Worm (Caenorhabditis elegans): ENCODE data around the gene adr-2.

DNA sequence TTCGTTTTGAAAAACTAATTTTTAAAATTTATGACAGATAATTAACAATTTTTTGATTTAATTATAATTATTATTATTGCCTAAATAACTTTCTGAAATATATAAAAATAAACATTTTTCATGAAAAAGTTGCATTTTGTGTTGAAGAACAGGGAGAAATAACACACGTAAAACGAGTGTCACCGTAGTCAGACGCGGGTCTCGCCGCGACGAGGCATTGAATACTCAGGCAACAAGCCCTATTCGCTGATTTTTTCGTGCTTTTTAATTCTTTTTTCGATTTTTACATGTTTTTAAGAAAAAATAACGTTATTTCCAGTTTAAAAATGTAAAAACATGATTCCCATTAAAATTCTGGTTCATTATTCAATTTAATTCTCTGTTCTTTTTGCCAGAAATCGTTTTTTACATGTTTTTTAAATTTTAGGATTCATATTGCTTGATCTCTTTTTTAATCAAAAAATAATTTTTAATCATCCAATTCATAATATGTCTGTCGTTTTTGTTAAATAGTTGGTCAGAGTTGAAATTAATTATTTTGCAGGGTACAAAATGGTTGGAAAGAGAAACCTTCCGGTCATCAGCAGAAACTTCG lies 24.7 kb downstream of the adr-2 start, which contains the start of gene rpl-6:
- TF ChIP-seq sea-1 (GFP tag; conservative IDR thresholded peaks at IDR 0.05) (no peak), hmg-4 (GFP tag; optimal IDR thresholded peaks at IDR 0.05) (no peak), ama-1 (optimal IDR thresholded peaks at IDR 0.05) (no peak), flt-1 (GFP tag; IDR thresholded peaks at IDR 0.05) (no peak), scrt-1 (GFP tag; IDR thresholded peaks at IDR 0.05) (no peak), ceh-36 (tag; optimal IDR thresholded peaks at IDR 0.05) (no peak), F13C5.2 (tag; optimal IDR thresholded peaks at IDR 0.05) (peak; percentile 69), tbx-37 (GFP tag; conservative IDR thresholded peaks at IDR 0.05) (no peak), hnd-1 (tag; optimal IDR thresholded peaks at IDR 0.05) (no peak), ceh-13 (GFP tag; optimal IDR thresholded peaks at IDR 0.05) (no peak)

All from whole organism, early embryonic.